Fruit fly (Drosophila melanogaster) whole organism, prepupa: ENCODE data around the gene Oseg4.

ENCODE experiments used
- CG10631 ChIP-seq: fragments of 200-800 bp; sonication (Bioruptor generic); optimal IDR thresholded peaks from 2 replicates; lab custom pipeline; 2016; ENCODE audit warnings: missing biosample characterization, missing genetic modification characterization
- CG1621 ChIP-seq: fragments of 200-800 bp; sonication (Bioruptor generic); optimal IDR thresholded peaks from 3 replicates; lab custom pipeline; 2018; ENCODE audit warnings: missing biosample characterization, mild to moderate bottlenecking, missing genetic modification characterization
- CG16779 ChIP-seq: fragments of 200-800 bp; sonication (Bioruptor generic); optimal IDR thresholded peaks from 3 replicates; lab custom pipeline; 2017; ENCODE audit warnings: missing biosample characterization, mild to moderate bottlenecking, missing genetic modification characterization
- CG3032 ChIP-seq: fragments of 200-800 bp; optimal IDR thresholded peaks from 2 replicates; lab custom pipeline; 2019; ENCODE audit warnings: missing biosample characterization, mild to moderate bottlenecking, missing genetic modification characterization, moderate library complexity
- CG31627 ChIP-seq: fragments of 200-800 bp; sonication (Bioruptor generic); optimal IDR thresholded peaks from 3 replicates; lab custom pipeline; 2016; ENCODE audit warnings: missing biosample characterization, missing genetic modification characterization
- CG3919 ChIP-seq: fragments of 200-800 bp; sonication (Bioruptor generic); optimal IDR thresholded peaks from 3 replicates; lab custom pipeline; 2016; ENCODE audit warnings: missing biosample characterization, missing genetic modification characterization
- CG6276 ChIP-seq: fragments of 200-800 bp; sonication (Bioruptor generic); optimal IDR thresholded peaks from 2 replicates; lab custom pipeline; 2017; ENCODE audit warnings: missing biosample characterization, mild to moderate bottlenecking, missing genetic modification characterization
- CG6808 ChIP-seq: fragments of 200-800 bp; sonication (Bioruptor generic); optimal IDR thresholded peaks from 3 replicates; lab custom pipeline; 2017; ENCODE audit warnings: missing biosample characterization, missing genetic modification characterization, mild to moderate bottlenecking, moderate library complexity, missing genetic modification reagents
- Eip75B ChIP-seq: fragments of 200-800 bp; sonication (Bioruptor generic); optimal IDR thresholded peaks from 3 replicates; lab custom pipeline; 2016; ENCODE audit warnings: missing biosample characterization, missing genetic modification characterization
- Ets21C ChIP-seq: fragments of 200-800 bp; sonication (Bioruptor generic); optimal IDR thresholded peaks from 3 replicates; lab custom pipeline; 2016; ENCODE audit warnings: missing biosample characterization, missing genetic modification characterization
- OdsH ChIP-seq: fragments of 200-800 bp; sonication (Bioruptor generic); optimal IDR thresholded peaks from 3 replicates; lab custom pipeline; 2016; ENCODE audit warnings: missing biosample characterization, missing genetic modification characterization
- achi ChIP-seq: fragments of 200-800 bp; sonication (Bioruptor generic); optimal IDR thresholded peaks from 3 replicates; lab custom pipeline; 2016; ENCODE audit warnings: missing biosample characterization, missing genetic modification characterization
- esn ChIP-seq: fragments of 200-800 bp; sonication (Bioruptor generic); optimal IDR thresholded peaks from 2 replicates; lab custom pipeline; 2016; ENCODE audit warnings: missing biosample characterization, mild to moderate bottlenecking, missing genetic modification characterization, moderate library complexity
- fd85E ChIP-seq: fragments of 200-800 bp; sonication (Bioruptor generic); optimal IDR thresholded peaks from 3 replicates; lab custom pipeline; 2016; ENCODE audit warnings: missing biosample characterization, missing genetic modification characterization

DNA sequence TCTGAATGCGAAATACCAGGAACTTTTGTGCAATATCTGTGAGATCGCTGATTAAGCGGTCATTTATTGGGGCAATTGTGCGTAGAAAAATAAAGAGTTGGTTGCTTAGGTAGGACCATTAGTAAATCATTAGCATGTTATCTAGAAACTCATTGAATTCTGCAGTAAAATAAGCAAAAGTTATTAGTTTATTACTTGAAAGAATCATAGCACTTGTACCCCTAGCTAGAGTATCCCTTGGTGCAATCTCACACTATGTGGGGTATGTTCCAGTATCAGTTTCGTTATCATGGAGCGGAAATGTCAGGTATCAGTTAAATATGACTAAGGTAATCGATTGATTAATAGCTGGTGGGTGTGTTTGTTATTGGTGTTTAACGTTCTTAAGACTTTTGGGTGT lies 9.9 kb upstream of the Oseg4 start:
- TF ChIP-seq CG3032 (tag; lab: Kevin White, UChicago) (no peak), CG6276 (GFP tag; lab: Kevin White, UChicago) (no peak), CG31627 (GFP tag; lab: Kevin White, UChicago) (no peak), fd85E (GFP tag; lab: Kevin White, UChicago) (no peak), CG6808 (no peak), CG10631 (GFP tag; lab: Kevin White, UChicago) (no peak), CG16779 (no peak), esn (GFP tag; lab: Kevin White, UChicago) (no peak), CG1621 (tag; lab: Kevin White, UChicago) (no peak), Eip75B (GFP tag; lab: Kevin White, UChicago) (no peak), Ets21C (GFP tag; lab: Kevin White, UChicago) (no peak), achi (GFP tag; lab: Kevin White, UChicago) (no peak), CG3919 (GFP tag; lab: Kevin White, UChicago) (no peak), OdsH (GFP tag; lab: Kevin White, UChicago) (no peak)
